Worm (Caenorhabditis elegans): ENCODE measurements around the gene Y41D4A.3.
A peak's percentile ranks its signal among the peaks of the same experiment; 100 is the strongest.

The Y41D4A.3 gene

ce11 chrIV:1745453-1746051, 8.0 kb upstream of the Y41D4A.3 start, which contains the start of the genes Y41D4A.6 and Y41D4A.4:
Gene Y41D4A.6, minus strand, starts transcription at chrIV:1745503.
Gene Y41D4A.4, plus strand, starts transcription at chrIV:1746001.
- TF ChIP-seq ZK546.5 (tag; optimal IDR thresholded peaks at IDR 0.05) (no peak), mep-1 (tag; optimal IDR thresholded peaks at IDR 0.05) (peak; percentile 89), zip-2 (tag; optimal IDR thresholded peaks at IDR 0.05) (no peak), F49E8.2 (tag; optimal IDR thresholded peaks at IDR 0.05; ENCODE audit: borderline replicate concordance) (peak; percentile 31), zip-11 (GFP tag; IDR thresholded peaks at IDR 0.05) (no peak), dve-1 (tag; optimal IDR thresholded peaks at IDR 0.05; ENCODE audit: insufficient read depth) (peak; percentile 75), daf-8 (GFP tag; IDR thresholded peaks at IDR 0.05) (no peak), sdz-12 (GFP tag; optimal IDR thresholded peaks at IDR 0.05) (peak; percentile 53), zag-1 (tag; optimal IDR thresholded peaks at IDR 0.05) (no peak), tra-1 (GFP tag; IDR thresholded peaks at IDR 0.05) (no peak), lin-1 (GFP tag; IDR thresholded peaks at IDR 0.05) (no peak), Y48G9A.11 (GFP tag; IDR thresholded peaks at IDR 0.05) (peak; percentile 71), ceh-62 (tag; optimal IDR thresholded peaks at IDR 0.05) (no peak), lir-3 (tag; optimal IDR thresholded peaks at IDR 0.05) (peak; percentile 36), Y75B8A.6 (GFP tag; IDR thresholded peaks at IDR 0.05) (no peak), F26F4.8 (GFP tag; conservative IDR thresholded peaks at IDR 0.05) (no peak), T26A8.4 (GFP tag; IDR thresholded peaks at IDR 0.05) (0 out of 2 replicates have a peak, but pooled peaks have one; percentile 22), gei-8 (GFP tag; optimal IDR thresholded peaks at IDR 0.05) (no peak), madf-9 (GFP tag; conservative IDR thresholded peaks at IDR 0.05) (peak; percentile 81), duxl-1 (tag; optimal IDR thresholded peaks at IDR 0.05; ENCODE audit: poor library complexity) (no peak), mdl-1 (tag; optimal IDR thresholded peaks at IDR 0.05) (peak; percentile 40 to 78), Y105C5A.15 (GFP tag; IDR thresholded peaks at IDR 0.05) (no peak), nhr-25 (tag; optimal IDR thresholded peaks at IDR 0.05; ENCODE audit: borderline replicate concordance, insufficient read depth) (peak; percentile 77), egl-27 (tag; optimal IDR thresholded peaks at IDR 0.05) (no peak), lin-13 (GFP tag; optimal IDR thresholded peaks at IDR 0.05) (peak; percentile 78), nhr-11 (tag; optimal IDR thresholded peaks at IDR 0.05) (peak; percentile 27), R02D3.7 (tag; optimal IDR thresholded peaks at IDR 0.05) (no peak), set-16 (GFP tag; IDR thresholded peaks at IDR 0.05) (peak; percentile 18; the same call in 1 of the 2 replicates), daf-12 (tag; optimal IDR thresholded peaks at IDR 0.05) (no peak), aly-2 (tag; optimal IDR thresholded peaks at IDR 0.05) (no peak), php-3 (GFP tag; IDR thresholded peaks at IDR 0.05) (0 out of 2 replicates have a peak, but pooled peaks have one; percentile 24), nhr-10 (tag; optimal IDR thresholded peaks at IDR 0.05) (no peak), ztf-7 (tag; optimal IDR thresholded peaks at IDR 0.05) (peak; percentile 10), cey-2 (tag; optimal IDR thresholded peaks at IDR 0.05; ENCODE audit: borderline replicate concordance, insufficient read depth) (no peak), lin-38 (GFP tag; IDR thresholded peaks at IDR 0.05) (peak; percentile 98), dmd-9 (GFP tag; IDR thresholded peaks at IDR 0.05) (peak; percentile 30; the same call in 1 of the 2 replicates), ztf-11 (tag; optimal IDR thresholded peaks at IDR 0.05) (no peak), egl-43 (GFP tag; IDR thresholded peaks at IDR 0.05) (peak; percentile 64; the same call in 1 of the 2 replicates), aha-1 (tag) (peak; percentile 95), pqm-1 (tag; optimal IDR thresholded peaks at IDR 0.05) (no peak), ceh-32 (tag; optimal IDR thresholded peaks at IDR 0.05; ENCODE audit: poor library complexity) (no peak), fos-1 (tag; optimal IDR thresholded peaks at IDR 0.05) (no peak), lim-7 (GFP tag; IDR thresholded peaks at IDR 0.05) (0 out of 2 replicates have a peak, but pooled peaks have one; percentile 48), nhr-77 (tag; optimal IDR thresholded peaks at IDR 0.05) (peak; percentile 77), lin-15B (tag; optimal IDR thresholded peaks at IDR 0.05) (peak; percentile 37), nhr-76 (tag; optimal IDR thresholded peaks at IDR 0.05) (no peak), hif-1 (tag; optimal IDR thresholded peaks at IDR 0.05) (peak in 1 of 2 experiments; percentile 94), skn-1 (tag; optimal IDR thresholded peaks at IDR 0.05) (no peak), daf-19 (GFP tag; conservative IDR thresholded peaks at IDR 0.05) (no peak), hlh-11 (tag; optimal IDR thresholded peaks at IDR 0.05) (peak; percentile 78), F10B5.3 (tag; optimal IDR thresholded peaks at IDR 0.05) (no peak)

All from whole organism, L4 larva.